Fruit fly (Drosophila melanogaster): ENCODE results near the gene TwdlM.

Gene TwdlM

DNA sequence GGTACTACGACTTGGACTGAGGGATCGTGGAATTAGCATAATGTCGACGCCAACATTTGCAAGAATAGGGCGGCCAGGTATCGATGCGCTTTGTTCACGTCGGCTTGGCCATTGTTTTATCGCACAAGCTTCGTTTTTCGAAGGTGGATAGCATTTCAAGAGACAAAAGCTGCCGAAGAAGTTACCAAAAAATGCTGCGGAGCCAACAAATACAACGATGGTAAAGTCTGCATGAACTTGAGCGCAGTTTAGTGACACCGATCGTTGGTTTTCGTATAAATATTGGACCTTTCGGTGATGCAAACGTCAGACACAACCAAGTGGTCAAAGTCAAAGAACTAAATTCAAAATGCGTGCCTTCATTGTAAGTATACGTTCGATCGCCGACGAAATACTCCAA lies at the start of gene TwdlM:
Gene TwdlM (plus strand): TSS at position 301 of the 400 bp plus-strand sequence.
- no peak for TF ChIP-seq CG8159 (tag; optimal IDR thresholded peaks at IDR 0.05)
- no peak for TF ChIP-seq CG34367 (tag; optimal IDR thresholded peaks at IDR 0.05)
- no peak for TF ChIP-seq CG8301 (tag; optimal IDR thresholded peaks at IDR 0.05)
- TF ChIP-seq CG9948 (tag; optimal IDR thresholded peaks at IDR 0.05) = no peak
- TF ChIP-seq Pif1A (GFP tag; optimal IDR thresholded peaks at IDR 0.05) = no peak

DNA sequence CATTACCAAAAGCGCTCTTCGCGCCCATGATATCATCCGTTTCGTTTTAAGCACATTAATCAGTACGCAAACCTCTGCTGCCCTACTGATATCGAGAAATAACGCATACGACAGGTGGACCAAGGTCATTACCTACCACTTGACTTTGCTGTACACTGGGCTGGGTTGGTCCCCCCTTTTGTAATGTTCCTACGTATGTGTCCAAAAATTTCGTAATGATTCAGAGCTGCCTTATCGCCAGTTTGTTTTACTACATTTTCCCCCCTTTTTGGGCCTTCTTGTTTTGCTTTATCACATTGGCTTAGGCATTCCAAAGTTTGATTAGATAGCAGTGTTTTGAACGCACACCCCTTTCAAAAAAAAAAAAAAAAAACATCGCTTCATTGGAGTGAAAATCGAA lies 48.5 kb upstream of the TwdlM start:
- TF ChIP-seq CG34367 (tag; optimal IDR thresholded peaks at IDR 0.05) (no peak), fd96Ca (GFP tag; IDR thresholded peaks at IDR 0.05) (no peak), CG12605 (GFP tag; IDR thresholded peaks at IDR 0.05) (no peak), CG13204 (GFP tag; optimal IDR thresholded peaks at IDR 0.05) (no peak), Ets98B (GFP tag; IDR thresholded peaks at IDR 0.05) (no peak), Snoo (tag; optimal IDR thresholded peaks at IDR 0.05) (no peak), Pif1A (GFP tag; optimal IDR thresholded peaks at IDR 0.05) (no peak), CG9948 (tag; optimal IDR thresholded peaks at IDR 0.05) (no peak)

DNA sequence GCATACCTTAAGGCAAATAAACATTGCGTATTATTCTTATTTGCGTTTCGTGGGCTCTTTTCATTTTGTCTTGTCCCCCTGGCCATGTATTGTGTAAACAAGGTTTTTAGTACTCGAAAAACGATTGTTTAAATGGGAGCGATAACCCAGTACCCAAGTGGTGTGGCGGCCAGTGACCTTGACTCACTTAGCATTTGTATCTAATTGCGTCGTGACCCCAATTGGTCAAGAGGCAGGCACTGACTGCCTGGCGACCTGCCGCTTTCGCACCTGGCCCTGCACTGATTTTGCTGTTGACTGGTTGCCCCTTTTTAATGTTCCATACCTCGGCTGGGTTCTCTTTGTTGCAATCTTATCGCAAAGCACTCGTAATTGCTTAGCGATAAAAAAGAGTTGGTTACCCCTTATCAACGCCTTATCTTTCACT lies 30.7 kb upstream of the TwdlM start:
- TF ChIP-seq CG12605 (GFP tag; IDR thresholded peaks at IDR 0.05) (no peak), EcR (GFP tag; optimal IDR thresholded peaks at IDR 0.05) (peak; percentile 27), CG8301 (tag; optimal IDR thresholded peaks at IDR 0.05) (no peak), rn (GFP tag; IDR thresholded peaks at IDR 0.05) (no peak)

DNA sequence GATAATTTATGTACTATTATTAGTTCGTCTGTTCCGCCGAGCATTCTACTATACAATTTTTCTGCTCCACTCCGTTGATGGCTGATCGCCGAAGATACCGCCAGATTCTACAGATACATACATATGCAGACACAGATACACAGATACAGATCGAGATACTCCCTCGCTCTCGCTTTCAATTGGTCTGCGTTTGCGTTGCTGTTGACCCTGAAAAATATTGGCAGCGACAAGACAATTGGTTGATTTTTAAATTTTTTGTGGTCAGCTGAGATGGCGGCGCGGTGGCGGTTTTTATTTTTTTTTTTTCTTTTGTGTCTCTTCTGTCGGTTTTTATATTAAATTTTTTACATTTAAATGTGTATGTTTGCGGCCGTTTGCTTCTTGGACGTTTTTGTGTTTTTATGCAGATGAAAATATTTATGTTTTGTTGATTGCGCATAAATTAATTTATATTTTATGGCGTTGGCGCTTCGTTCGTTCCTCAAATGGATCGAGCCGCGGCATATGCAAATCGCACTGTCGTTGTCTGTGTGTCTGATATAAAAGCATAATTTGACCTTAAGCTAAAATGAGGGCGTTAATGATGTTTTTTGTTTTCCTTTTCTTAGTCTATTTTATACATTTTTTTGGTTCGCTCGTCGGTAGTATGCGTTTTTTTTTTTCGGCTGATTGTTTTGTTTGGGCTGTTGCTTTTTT lies 24.9 kb upstream of the TwdlM start:
- TF ChIP-seq CG17806 (tag; optimal IDR thresholded peaks at IDR 0.05) (no peak), rn (GFP tag; IDR thresholded peaks at IDR 0.05) (no peak), Pif1B (GFP tag; optimal IDR thresholded peaks at IDR 0.05) (no peak), CG12605 (GFP tag; IDR thresholded peaks at IDR 0.05) (no peak), D1 (tag; optimal IDR thresholded peaks at IDR 0.05) (no peak), EcR (GFP tag; optimal IDR thresholded peaks at IDR 0.05) (no peak), Ets98B (GFP tag; IDR thresholded peaks at IDR 0.05) (no peak), CG10348 (GFP tag; IDR thresholded peaks at IDR 0.05) (no peak), CG14655 (GFP tag; optimal IDR thresholded peaks at IDR 0.05) (no peak), CG15710 (tag; optimal IDR thresholded peaks at IDR 0.05) (no peak), CG8159 (tag; optimal IDR thresholded peaks at IDR 0.05) (no peak), CG32121 (GFP tag; IDR thresholded peaks at IDR 0.05) (no peak), CG13204 (GFP tag; optimal IDR thresholded peaks at IDR 0.05) (no peak), Snoo (tag; optimal IDR thresholded peaks at IDR 0.05) (no peak), CG8301 (tag; optimal IDR thresholded peaks at IDR 0.05) (no peak), CG34367 (tag; optimal IDR thresholded peaks at IDR 0.05) (no peak), CG9948 (tag; optimal IDR thresholded peaks at IDR 0.05) (no peak), gl (tag; optimal IDR thresholded peaks at IDR 0.05) (no peak), fd96Ca (GFP tag; IDR thresholded peaks at IDR 0.05) (no peak)

DNA sequence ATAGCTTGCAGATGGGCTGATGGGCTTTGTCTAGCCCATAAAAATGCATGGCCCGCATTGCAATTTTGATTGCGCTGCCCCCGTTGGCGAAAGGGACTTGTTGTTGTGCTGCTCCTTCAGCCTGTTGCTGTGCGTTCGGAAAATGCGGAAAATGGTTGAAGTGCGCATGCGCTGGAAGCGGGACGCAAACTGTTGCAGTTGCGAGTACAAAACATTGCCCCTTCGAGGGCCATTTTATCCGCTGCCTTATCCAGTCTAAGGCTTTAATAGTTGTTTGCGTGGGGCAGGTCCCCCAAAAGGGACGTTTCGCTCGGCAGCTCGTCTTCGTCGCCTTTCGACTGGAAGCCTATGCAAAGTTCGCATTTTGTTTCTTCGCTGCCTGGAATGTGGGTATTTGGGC lies 12.4 kb upstream of the TwdlM start:
- TF ChIP-seq D1 (tag; optimal IDR thresholded peaks at IDR 0.05) = no peak
- peak; percentile 57; the same call in 1 of the 2 replicates for TF ChIP-seq CG12605 (GFP tag; IDR thresholded peaks at IDR 0.05)

DNA sequence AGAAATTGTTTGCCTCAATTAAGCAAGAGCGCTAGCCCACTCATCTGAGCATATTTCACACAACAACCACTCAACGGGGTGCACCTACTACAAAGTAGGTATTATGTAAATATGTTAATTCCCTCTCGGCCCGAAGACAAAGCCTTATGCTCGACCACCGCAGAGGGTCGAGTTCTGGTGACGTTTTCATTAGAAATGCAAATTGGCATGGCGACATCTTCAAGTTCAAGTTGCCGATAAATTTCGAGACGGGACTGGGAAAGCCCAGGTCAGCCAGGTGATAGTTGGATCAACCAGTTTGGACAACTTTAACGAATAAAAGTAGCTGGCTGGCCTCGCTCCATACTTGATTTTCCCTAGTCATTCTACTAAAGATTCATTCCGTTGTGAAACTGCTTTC lies 3.5 kb upstream of the TwdlM start:
- TF ChIP-seq CG15710 (tag; optimal IDR thresholded peaks at IDR 0.05) (no peak), CG8301 (tag; optimal IDR thresholded peaks at IDR 0.05) (no peak), EcR (GFP tag; optimal IDR thresholded peaks at IDR 0.05) (no peak), D1 (tag; optimal IDR thresholded peaks at IDR 0.05) (no peak), Pif1A (GFP tag; optimal IDR thresholded peaks at IDR 0.05) (no peak), CG13204 (GFP tag; optimal IDR thresholded peaks at IDR 0.05) (no peak), CG8159 (tag; optimal IDR thresholded peaks at IDR 0.05) (no peak), CG12605 (GFP tag; IDR thresholded peaks at IDR 0.05) (no peak), rn (GFP tag; IDR thresholded peaks at IDR 0.05) (no peak), gl (tag; optimal IDR thresholded peaks at IDR 0.05) (no peak), fd96Ca (GFP tag; IDR thresholded peaks at IDR 0.05) (no peak), CG34367 (tag; optimal IDR thresholded peaks at IDR 0.05) (no peak), Ets98B (GFP tag; IDR thresholded peaks at IDR 0.05) (no peak), Pif1B (GFP tag; optimal IDR thresholded peaks at IDR 0.05) (no peak), CG10348 (GFP tag; IDR thresholded peaks at IDR 0.05) (no peak), CG9948 (tag; optimal IDR thresholded peaks at IDR 0.05) (no peak), CG32121 (GFP tag; IDR thresholded peaks at IDR 0.05) (no peak), CG14655 (GFP tag; optimal IDR thresholded peaks at IDR 0.05) (no peak)

DNA sequence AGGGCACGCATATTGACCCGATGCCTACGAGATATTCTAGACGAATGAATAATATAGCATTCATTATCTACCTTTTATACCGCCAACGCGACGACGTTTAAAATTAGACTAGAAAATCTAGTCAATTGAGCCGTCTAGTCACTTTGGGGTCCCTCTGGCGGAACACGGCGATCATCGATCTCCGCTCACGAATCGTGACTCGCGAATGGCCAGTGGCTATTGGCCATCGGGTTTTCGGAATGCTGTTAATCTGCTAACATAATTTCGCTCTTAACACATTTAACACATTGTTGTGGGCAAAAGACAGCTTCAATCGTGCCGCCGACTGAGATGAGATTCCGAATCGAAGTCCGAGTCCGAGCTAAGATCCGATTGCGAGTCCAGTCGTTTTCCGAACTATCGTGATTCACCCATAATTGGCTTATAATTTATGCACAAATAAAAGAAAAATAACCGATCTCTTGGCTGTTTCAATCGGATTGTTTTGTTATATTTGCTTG lies 2.4 kb downstream of the TwdlM start, which contains the start of gene TwdlP:
Gene TwdlP (minus strand): TSS at position 51 of the 500 bp plus-strand sequence.
- no peak for TF ChIP-seq rn (GFP tag; IDR thresholded peaks at IDR 0.05)
